Fruit fly (Drosophila melanogaster): Measurements from ENCODE around the gene CG5902.

Gene CG5902

DNA sequence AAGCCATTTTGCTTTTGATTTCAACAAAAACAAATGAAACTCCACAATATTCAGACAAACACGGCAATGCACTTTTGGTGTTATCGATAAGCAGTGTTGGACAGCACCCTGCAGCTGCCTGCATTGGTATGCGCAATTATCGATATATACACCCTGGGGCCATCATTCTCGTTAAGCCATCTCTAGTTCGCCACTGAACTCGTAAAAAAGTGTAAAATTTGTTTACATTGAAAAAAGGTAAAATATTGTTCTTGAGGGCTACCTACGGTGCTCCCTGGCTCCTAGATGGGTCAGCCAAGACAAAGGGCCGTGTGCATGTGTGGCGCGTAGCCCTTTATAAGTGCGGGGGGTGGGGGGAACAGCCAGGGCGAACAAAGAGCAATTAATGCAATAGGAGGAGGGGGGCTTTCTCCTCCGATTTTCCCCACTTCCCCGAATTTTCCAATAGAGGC lies at the start of gene CG5902, which contains the start of gene CG13603:
TSS of gene CG5902 (plus strand) at position 164 of the 452 bp plus-strand sequence.
TSS of gene CG13603 (minus strand) at position 91 of the 452 bp plus-strand sequence.
- TF ChIP-seq Sin3A (optimal IDR thresholded peaks at IDR 0.05) (no peak), h (optimal IDR thresholded peaks at IDR 0.05) (no peak), Myc (optimal IDR thresholded peaks at IDR 0.05) (no peak), insv (optimal IDR thresholded peaks at IDR 0.05) (no peak)

DNA sequence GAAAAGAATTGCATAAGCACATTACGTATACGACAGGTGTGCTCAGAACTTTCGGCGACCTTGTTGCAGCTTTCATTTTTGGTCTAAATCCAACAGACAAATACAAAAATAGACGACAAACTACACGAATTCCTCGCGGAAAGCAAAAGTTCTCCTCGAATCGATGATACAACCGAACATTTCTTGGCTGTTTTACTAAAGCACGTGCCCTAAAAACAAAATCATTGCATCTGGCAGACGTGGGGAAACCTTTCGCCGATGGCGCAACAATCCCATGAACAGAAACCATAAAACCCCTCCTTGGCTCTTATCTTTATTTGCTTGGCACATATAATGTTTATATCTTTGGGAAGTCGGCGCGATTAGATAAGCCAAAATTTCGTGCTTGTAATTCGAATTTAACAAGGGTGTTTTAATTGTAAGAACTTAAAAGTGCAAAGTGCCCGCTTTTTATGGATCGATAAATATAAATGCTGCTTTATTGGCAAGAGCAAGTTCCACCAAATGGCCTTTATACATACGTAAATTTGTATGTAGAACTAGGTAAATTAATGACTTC lies 47.8 kb upstream of the CG5902 start:
- TF ChIP-seq insv (optimal IDR thresholded peaks at IDR 0.05): no peak

dm6 chr3R:23939921-23940839 lies 46.3 kb upstream of the CG5902 start:
- no peak for TF ChIP-seq ttk (optimal IDR thresholded peaks at IDR 0.05)
- no peak for TF ChIP-seq Sin3A (optimal IDR thresholded peaks at IDR 0.05)
- no peak for TF ChIP-seq insv (optimal IDR thresholded peaks at IDR 0.05)
- no peak for TF ChIP-seq Myc (optimal IDR thresholded peaks at IDR 0.05)
- no peak for TF ChIP-seq psq (optimal IDR thresholded peaks at IDR 0.05)
- TF ChIP-seq h (optimal IDR thresholded peaks at IDR 0.05): no peak

DNA sequence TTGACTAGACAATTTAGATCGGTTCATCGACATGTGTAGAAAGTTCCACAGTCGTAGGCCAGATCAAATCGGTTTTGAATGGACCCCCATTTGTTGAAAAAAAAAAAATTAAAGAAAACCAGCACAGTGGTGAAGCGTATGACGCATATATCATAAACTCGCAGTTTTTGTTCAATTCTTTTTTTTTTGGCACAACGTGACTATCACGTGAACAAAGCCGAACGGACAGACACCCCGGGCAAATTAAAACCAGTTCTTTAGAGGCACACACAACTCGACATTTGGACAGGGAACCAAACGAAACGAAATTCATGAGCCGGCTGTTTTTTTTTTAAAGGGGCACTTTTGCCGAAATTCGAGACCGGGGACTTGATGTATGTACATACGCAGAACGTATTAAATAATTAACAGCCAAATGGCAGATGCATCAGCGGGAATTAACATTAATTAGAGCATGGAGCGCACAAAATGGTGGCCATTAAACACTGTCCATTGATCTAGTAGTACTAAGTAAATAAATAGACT lies 45.5 kb upstream of the CG5902 start:
- TF ChIP-seq h (optimal IDR thresholded peaks at IDR 0.05): no peak
- no peak for TF ChIP-seq Sin3A (optimal IDR thresholded peaks at IDR 0.05)
- no peak for TF ChIP-seq ttk (optimal IDR thresholded peaks at IDR 0.05)
- TF ChIP-seq Myc (optimal IDR thresholded peaks at IDR 0.05): no peak
- no peak for TF ChIP-seq insv (optimal IDR thresholded peaks at IDR 0.05)
- no peak for TF ChIP-seq psq (optimal IDR thresholded peaks at IDR 0.05)

dm6 chr3R:23941643-23942424 lies 44.6 kb upstream of the CG5902 start:
- TF ChIP-seq psq (optimal IDR thresholded peaks at IDR 0.05) (no peak), insv (optimal IDR thresholded peaks at IDR 0.05) (no peak), h (optimal IDR thresholded peaks at IDR 0.05) (no peak), ttk (optimal IDR thresholded peaks at IDR 0.05) (no peak), Sin3A (optimal IDR thresholded peaks at IDR 0.05) (no peak)

DNA sequence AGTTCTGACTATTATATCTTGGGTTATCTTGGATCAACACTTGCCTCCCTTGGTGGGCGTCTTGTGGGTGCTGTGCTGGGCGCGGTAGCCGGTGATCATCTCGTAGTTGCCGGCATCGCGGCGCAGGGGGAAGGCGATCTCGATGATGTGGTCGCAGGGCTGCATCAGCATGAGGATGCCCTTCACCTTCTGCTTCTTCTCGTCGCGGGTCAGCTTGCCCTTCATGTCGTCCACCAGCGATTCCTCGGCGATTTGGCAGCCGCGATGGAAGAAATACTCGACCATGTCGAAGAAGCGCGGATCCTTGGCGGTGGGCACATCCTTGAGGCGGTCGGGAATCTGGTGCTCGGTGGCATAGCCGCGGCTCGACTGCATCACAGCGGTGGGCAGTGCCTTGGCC lies 43.9 kb upstream of the CG5902 start:
- TF ChIP-seq h (optimal IDR thresholded peaks at IDR 0.05) (no peak), Sin3A (optimal IDR thresholded peaks at IDR 0.05) (no peak), psq (optimal IDR thresholded peaks at IDR 0.05) (no peak), Myc (optimal IDR thresholded peaks at IDR 0.05) (no peak), ttk (optimal IDR thresholded peaks at IDR 0.05) (peak; percentile 96), insv (optimal IDR thresholded peaks at IDR 0.05) (no peak)

DNA sequence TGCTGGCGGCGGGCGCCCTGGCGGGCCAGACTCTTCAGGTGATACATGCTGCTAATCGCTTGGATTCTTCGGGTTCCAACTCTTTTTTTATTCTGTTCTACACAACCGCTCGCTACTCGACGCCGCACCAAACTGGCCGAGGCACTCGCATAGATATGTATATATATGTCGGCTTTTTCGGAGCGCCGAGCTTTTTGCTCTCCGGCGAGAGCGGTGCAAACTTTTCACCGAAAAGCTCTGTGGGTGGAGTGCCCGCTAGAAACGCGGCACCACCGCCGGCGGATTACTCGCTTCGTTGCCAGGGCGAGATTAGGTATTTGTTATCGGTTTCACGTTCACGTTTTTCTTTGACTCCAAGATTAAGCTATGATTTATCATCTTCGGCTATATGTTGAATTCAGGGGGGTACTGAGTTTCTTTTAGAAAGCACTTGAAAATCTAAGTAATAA lies 43.5 kb upstream of the CG5902 start, which contains the start of gene Gdh:
TSS of gene Gdh (minus strand) at position 137 of the 449 bp plus-strand sequence.
- no peak for TF ChIP-seq h (optimal IDR thresholded peaks at IDR 0.05)
- TF ChIP-seq Sin3A (optimal IDR thresholded peaks at IDR 0.05): no peak
- TF ChIP-seq ttk (optimal IDR thresholded peaks at IDR 0.05): no peak
- no peak for TF ChIP-seq psq (optimal IDR thresholded peaks at IDR 0.05)
- no peak for TF ChIP-seq Myc (optimal IDR thresholded peaks at IDR 0.05)

dm6 chr3R:23943843-23944356 lies 42.5 kb upstream of the CG5902 start:
- no peak for TF ChIP-seq Myc (optimal IDR thresholded peaks at IDR 0.05)
- TF ChIP-seq insv (optimal IDR thresholded peaks at IDR 0.05): no peak
- TF ChIP-seq h (optimal IDR thresholded peaks at IDR 0.05): no peak
- TF ChIP-seq ttk (optimal IDR thresholded peaks at IDR 0.05): no peak
- no peak for TF ChIP-seq psq (optimal IDR thresholded peaks at IDR 0.05)
- TF ChIP-seq Sin3A (optimal IDR thresholded peaks at IDR 0.05): no peak

- TF ChIP-seq Sin3A (optimal IDR thresholded peaks at IDR 0.05) (no peak), h (optimal IDR thresholded peaks at IDR 0.05) (no peak), Myc (optimal IDR thresholded peaks at IDR 0.05) (no peak), ttk (optimal IDR thresholded peaks at IDR 0.05) (no peak), insv (optimal IDR thresholded peaks at IDR 0.05) (no peak), psq (optimal IDR thresholded peaks at IDR 0.05) (no peak)
These were observed 39.4 kb upstream of the CG5902 start for dm6 chr3R:23947002-23947401.

dm6 chr3R:23948324-23948465 lies 38.2 kb upstream of the CG5902 start, which contains the start of gene CG12268:
CG12268 (minus strand) TSS chr3R:23948424.
- TF ChIP-seq Myc (optimal IDR thresholded peaks at IDR 0.05) (no peak), insv (optimal IDR thresholded peaks at IDR 0.05) (no peak), ttk (optimal IDR thresholded peaks at IDR 0.05) (no peak), psq (optimal IDR thresholded peaks at IDR 0.05) (no peak), Sin3A (optimal IDR thresholded peaks at IDR 0.05) (no peak), h (optimal IDR thresholded peaks at IDR 0.05) (no peak)

- TF ChIP-seq ttk (optimal IDR thresholded peaks at IDR 0.05) (no peak), insv (optimal IDR thresholded peaks at IDR 0.05) (no peak), h (optimal IDR thresholded peaks at IDR 0.05) (no peak), Sin3A (optimal IDR thresholded peaks at IDR 0.05) (no peak), psq (optimal IDR thresholded peaks at IDR 0.05) (no peak), Myc (optimal IDR thresholded peaks at IDR 0.05) (no peak)
These were observed 37.7 kb upstream of the CG5902 start for dm6 chr3R:23948466-23949413.
